Worm (Caenorhabditis elegans) whole organism, young adult: Measurements from ENCODE around the gene sdz-10.

Source experiments
- C06A6.2 ChIP-seq: fragments of 200-800 bp; sonication (Bioruptor generic); conservative IDR thresholded peaks from 2 replicates; pipeline ENCODE4 v1.3.6; 2022; ENCODE audit warnings: missing genetic modification characterization, missing compliant biosample characterization
- F22D6.2 ChIP-seq: sonication (generic microtip); optimal IDR thresholded peaks from 2 replicates; lab custom pipeline; 2016; ENCODE audit warnings: mild to moderate bottlenecking, missing genetic modification characterization, missing compliant biosample characterization
- F57A8.1 ChIP-seq: fragments of 200-800 bp; sonication (Bioruptor generic); optimal IDR thresholded peaks from 2 replicates; lab custom pipeline; 2018; ENCODE audit warnings: mild to moderate bottlenecking, missing genetic modification characterization, moderate library complexity, missing compliant biosample characterization
- Y53G8AR.9 ChIP-seq: fragments of 200-800 bp; sonication (Bioruptor generic); conservative IDR thresholded peaks from 2 replicates; pipeline ENCODE4 v1.3.6; 2022; ENCODE audit warnings: missing genetic modification reagents, missing genetic modification characterization, missing compliant biosample characterization
- ZK185.1 ChIP-seq: sonication (generic microtip); optimal IDR thresholded peaks from 2 replicates; lab custom pipeline; 2016; ENCODE audit warnings: mild to moderate bottlenecking, missing genetic modification characterization, missing compliant biosample characterization; ENCODE audit not compliant: poor library complexity, severe bottlenecking
- ama-1 ChIP-seq, 3 experiments: fragments of 150-350 bp in 1 of 3; sonication (generic microtip) in 2 of 3; optimal IDR thresholded peaks; 2 replicates each; lab custom pipeline; 2014 to 2018; ENCODE audit warnings: missing biosample characterization in 2 of 3, missing genetic modification characterization in 2 of 3, missing genetic modification reagents in 2 of 3
- ccch-3 ChIP-seq: fragments of 200-800 bp; sonication (Bioruptor generic); optimal IDR thresholded peaks from 2 replicates; lab custom pipeline; 2018; ENCODE audit warnings: mild to moderate bottlenecking, missing genetic modification characterization, missing compliant biosample characterization
- cebp-1 ChIP-seq, 2 experiments: fragments of 200-800 bp in 1 of 2; sonication (Bioruptor generic) in 1 of 2; sonication (generic microtip) in 1 of 2; IDR thresholded peaks in 1 of 2; optimal IDR thresholded peaks in 1 of 2; 2 replicates each; pipeline versions ENCODE4 v1.3.6 to Lab custom; 2017 to 2022; ENCODE audit warnings: missing compliant biosample characterization in 2 of 2, missing genetic modification characterization in 2 of 2, mild to moderate bottlenecking in 1 of 2, missing genetic modification reagents in 1 of 2, moderate library complexity in 1 of 2
- ceh-58 ChIP-seq: fragments of 200-800 bp; sonication (Bioruptor generic); IDR thresholded peaks from 2 replicates; pipeline ENCODE4 v1.3.6; 2022; ENCODE audit warnings: missing genetic modification characterization, missing compliant biosample characterization
- ceh-79 ChIP-seq: sonication (generic microtip); optimal IDR thresholded peaks from 2 replicates; lab custom pipeline; 2017; ENCODE audit warnings: mild to moderate bottlenecking, missing genetic modification characterization, missing compliant biosample characterization
- dox-1 ChIP-seq: fragments of 200-800 bp; sonication (Bioruptor generic); IDR thresholded peaks from 2 replicates; pipeline ENCODE4 v1.3.6; 2022; ENCODE audit warnings: missing genetic modification reagents, missing genetic modification characterization, missing compliant biosample characterization
- egrh-3 ChIP-seq: fragments of 200-800 bp; sonication (Bioruptor generic); IDR thresholded peaks from 2 replicates; pipeline ENCODE4 v1.3.6; 2022; ENCODE audit warnings: missing genetic modification reagents, missing genetic modification characterization, missing compliant biosample characterization
- ekl-4 ChIP-seq: fragments of 200-800 bp; sonication (Bioruptor generic); IDR thresholded peaks from 2 replicates; pipeline ENCODE4 v1.3.6; 2022; ENCODE audit warnings: missing genetic modification reagents, missing genetic modification characterization, missing compliant biosample characterization
- gei-17 ChIP-seq: fragments of 200-800 bp; sonication (Bioruptor generic); optimal IDR thresholded peaks from 2 replicates; lab custom pipeline; 2018; ENCODE audit warnings: mild to moderate bottlenecking, missing genetic modification characterization, missing compliant biosample characterization
- him-1 ChIP-seq: sonication (generic microtip); optimal IDR thresholded peaks from 2 replicates; lab custom pipeline; 2016; ENCODE audit warnings: missing genotype, missing genetic modification reagents, missing genetic modification characterization, missing compliant biosample characterization
- hlh-12 ChIP-seq: sonication (generic microtip); optimal IDR thresholded peaks from 2 replicates; lab custom pipeline; 2016; ENCODE audit warnings: missing genetic modification characterization, missing compliant biosample characterization
- hmg-1.2 ChIP-seq: fragments of 200-800 bp; sonication (Bioruptor generic); IDR thresholded peaks from 2 replicates; pipeline ENCODE4 v1.3.6; 2022; ENCODE audit warnings: missing genetic modification reagents, missing genetic modification characterization, missing compliant biosample characterization
- hmg-20 ChIP-seq: fragments of 200-800 bp; sonication (Bioruptor generic); IDR thresholded peaks from 2 replicates; pipeline ENCODE4 v1.3.6; 2022; ENCODE audit warnings: missing genetic modification reagents, missing genetic modification characterization, missing compliant biosample characterization
- hrde-1 ChIP-seq: sonication (generic microtip); optimal IDR thresholded peaks from 2 replicates; lab custom pipeline; 2016; ENCODE audit warnings: missing genetic modification characterization, mild to moderate bottlenecking, missing compliant biosample characterization, moderate library complexity, missing genotype, missing genetic modification reagents, borderline replicate concordance
- let-607 ChIP-seq, 2 experiments: fragments of 200-800 bp in 1 of 2; sonication (Bioruptor generic) in 1 of 2; sonication (generic microtip) in 1 of 2; optimal IDR thresholded peaks; 2 replicates each; lab custom pipeline; 2016 to 2018; ENCODE audit warnings: mild to moderate bottlenecking in 2 of 2, missing compliant biosample characterization in 2 of 2, missing genetic modification characterization in 2 of 2, moderate library complexity in 2 of 2, missing genotype in 1 of 2
- lin-26 ChIP-seq: fragments of 200-800 bp; sonication (Bioruptor generic); IDR thresholded peaks from 2 replicates; pipeline ENCODE4 v1.3.6; 2022; ENCODE audit warnings: missing genetic modification reagents, missing genetic modification characterization, missing compliant biosample characterization
- lsl-1 ChIP-seq: fragments of 200-800 bp; sonication (Bioruptor generic); optimal IDR thresholded peaks from 2 replicates; lab custom pipeline; 2018; ENCODE audit warnings: mild to moderate bottlenecking, missing genetic modification characterization, moderate library complexity, missing compliant biosample characterization
- mes-4 ChIP-seq: sonication (generic microtip); optimal IDR thresholded peaks from 2 replicates; lab custom pipeline; 2016; ENCODE audit warnings: missing genotype, missing genetic modification characterization, missing compliant biosample characterization
- nfya-1 ChIP-seq: sonication (generic microtip); optimal IDR thresholded peaks from 2 replicates; lab custom pipeline; 2017; ENCODE audit warnings: antibody characterized with exemption, missing compliant biosample characterization, missing genetic modification characterization, borderline replicate concordance; ENCODE audit not compliant: insufficient read depth
- nhr-80 ChIP-seq: sonication (generic microtip); optimal IDR thresholded peaks from 2 replicates; lab custom pipeline; 2016; ENCODE audit warnings: missing genetic modification characterization, missing compliant biosample characterization
- pha-4 ChIP-seq: fragments of 150-350 bp; sonication (generic microtip); optimal IDR thresholded peaks from 2 replicates; lab custom pipeline; 2014; ENCODE audit warnings: missing biosample characterization, missing genetic modification reagents, missing genetic modification characterization
- rpc-1 ChIP-seq, 2 experiments: fragments of 150-350 bp in 1 of 2; sonication (generic microtip) in 1 of 2; optimal IDR thresholded peaks; 2 replicates each; lab custom pipeline; 2014 to 2018; ENCODE audit warnings: missing biosample characterization in 1 of 2, missing genetic modification characterization in 1 of 2, missing genetic modification reagents in 1 of 2, missing genotype in 1 of 2
- sdz-38 ChIP-seq: sonication (generic microtip); optimal IDR thresholded peaks from 2 replicates; lab custom pipeline; 2016; ENCODE audit warnings: missing genotype, missing genetic modification characterization, missing compliant biosample characterization
- sea-2 ChIP-seq: fragments of 200-800 bp; sonication (Bioruptor generic); IDR thresholded peaks from 2 replicates; pipeline ENCODE4 v1.3.6; 2022; ENCODE audit warnings: missing genetic modification characterization, missing compliant biosample characterization
- snpc-1.1 ChIP-seq: sonication (generic microtip); optimal IDR thresholded peaks from 2 replicates; lab custom pipeline; 2017; ENCODE audit warnings: missing genetic modification characterization, mild to moderate bottlenecking, missing compliant biosample characterization, antibody characterized with exemption, moderate library complexity, missing genotype, missing genetic modification reagents; ENCODE audit not compliant: insufficient read depth
- somi-1 ChIP-seq: fragments of 200-800 bp; sonication (Bioruptor generic); optimal IDR thresholded peaks from 2 replicates; lab custom pipeline; 2018; ENCODE audit warnings: mild to moderate bottlenecking, missing genetic modification characterization, missing compliant biosample characterization
- sptf-2 ChIP-seq: fragments of 200-800 bp; sonication (Bioruptor generic); optimal IDR thresholded peaks from 2 replicates; lab custom pipeline; 2018; ENCODE audit warnings: mild to moderate bottlenecking, missing genetic modification characterization, missing compliant biosample characterization
- tlf-1 ChIP-seq: fragments of 200-800 bp; sonication (Bioruptor generic); optimal IDR thresholded peaks from 2 replicates; lab custom pipeline; 2018; ENCODE audit warnings: mild to moderate bottlenecking, missing genetic modification characterization, missing compliant biosample characterization
- unc-62 ChIP-seq: fragments of 150-350 bp; optimal IDR thresholded peaks from 2 replicates; lab custom pipeline; 2014; ENCODE audit warnings: missing biosample characterization, missing genetic modification reagents, missing genetic modification characterization
- xnd-1 ChIP-seq: sonication (generic microtip); optimal IDR thresholded peaks from 2 replicates; lab custom pipeline; 2016; ENCODE audit warnings: missing genotype, missing genetic modification reagents, missing genetic modification characterization, missing compliant biosample characterization
- zfh-2 ChIP-seq: fragments of 200-800 bp; sonication (Bioruptor generic); conservative IDR thresholded peaks from 2 replicates; pipeline ENCODE4 v1.3.6; 2022; ENCODE audit warnings: missing genetic modification reagents, missing genetic modification characterization, missing compliant biosample characterization
- ztf-22 ChIP-seq: fragments of 200-800 bp; sonication (Bioruptor generic); optimal IDR thresholded peaks from 2 replicates; lab custom pipeline; 2018; ENCODE audit warnings: mild to moderate bottlenecking, missing genetic modification characterization, moderate library complexity, missing compliant biosample characterization

sdz-10 gene

DNA sequence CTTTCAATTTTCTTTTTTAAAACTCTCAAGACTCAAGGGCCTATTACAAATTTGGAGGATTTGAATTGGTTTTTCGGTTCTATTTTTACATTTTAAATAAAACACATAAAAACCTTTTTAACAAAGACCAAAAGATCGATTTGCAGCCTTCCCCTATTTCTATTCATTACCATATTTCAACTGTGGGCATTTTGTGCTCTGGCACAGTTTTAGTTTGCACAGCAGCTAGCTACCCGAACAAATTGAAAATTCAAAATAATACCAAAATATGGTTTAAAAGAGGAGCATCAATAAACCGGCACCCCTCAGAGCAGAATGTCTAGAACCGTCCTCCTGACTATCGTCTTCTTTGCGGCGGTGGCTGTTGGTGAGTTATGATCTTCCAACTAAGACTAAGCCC is 9.3 kb upstream of the sdz-10 start, which contains the start of gene F08D12.2:
F08D12.2 (plus strand) TSS at position 301 of the 400 bp plus-strand sequence.
- TF ChIP-seq unc-62 (GFP tag; lab: Kevin White, UChicago) (no peak), nfya-1 (no peak), hmg-1.2 (GFP tag; lab: Robert Waterston, UW) (no peak), egrh-3 (GFP tag; lab: Robert Waterston, UW) (no peak), lin-26 (GFP tag; lab: Robert Waterston, UW) (no peak), ztf-22 (GFP tag; lab: Kevin White, UChicago) (no peak), let-607 (tag; optimal IDR thresholded peaks at IDR 0.05; lab: Kevin White, UChicago) (no peak), mes-4 (tag; lab: Kevin White, UChicago) (no peak), sea-2 (no peak), F22D6.2 (tag; lab: Kevin White, UChicago) (no peak), dox-1 (no peak), ama-1 (optimal IDR thresholded peaks at IDR 0.05; lab: Kevin White, UChicago) (no peak), ama-1 (GFP tag; optimal IDR thresholded peaks at IDR 0.05; lab: Kevin White, UChicago) (no peak), snpc-1.1 (tag; lab: Kevin White, UChicago) (no peak), sptf-2 (no peak), gei-17 (no peak), hmg-20 (GFP tag; lab: Robert Waterston, UW) (no peak), lsl-1 (GFP tag; lab: Kevin White, UChicago) (no peak), somi-1 (GFP tag; lab: Kevin White, UChicago) (no peak)
- TF ChIP-seq, all 124 proteins: peak for 0

DNA sequence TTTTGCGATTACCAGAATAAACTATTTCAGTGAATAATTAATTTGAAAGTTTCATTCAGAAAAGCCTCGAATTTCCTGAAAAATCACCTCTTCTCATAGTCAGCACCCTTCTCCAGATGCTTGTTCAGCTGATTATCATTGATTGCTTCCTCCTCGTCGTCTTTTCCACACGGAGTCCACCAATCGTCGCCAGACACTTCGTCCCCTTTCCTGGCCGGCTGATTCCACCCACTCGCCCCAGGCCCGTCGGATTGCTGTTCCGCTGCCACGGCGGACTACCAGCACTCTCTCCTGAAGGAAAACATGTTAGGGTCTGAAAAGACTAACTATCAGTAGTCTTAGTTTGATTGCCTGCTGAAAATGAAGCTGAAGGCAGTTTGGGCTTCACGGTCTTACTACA is 8.7 kb upstream of the sdz-10 start:
- TF ChIP-seq rpc-1 (optimal IDR thresholded peaks at IDR 0.05; lab: Kevin White, UChicago) (no peak), rpc-1 (tag; optimal IDR thresholded peaks at IDR 0.05; lab: Kevin White, UChicago) (no peak), zfh-2 (GFP tag; lab: Robert Waterston, UW) (peak; percentile 50)
- TF ChIP-seq, all 124 proteins: peak for 1

DNA sequence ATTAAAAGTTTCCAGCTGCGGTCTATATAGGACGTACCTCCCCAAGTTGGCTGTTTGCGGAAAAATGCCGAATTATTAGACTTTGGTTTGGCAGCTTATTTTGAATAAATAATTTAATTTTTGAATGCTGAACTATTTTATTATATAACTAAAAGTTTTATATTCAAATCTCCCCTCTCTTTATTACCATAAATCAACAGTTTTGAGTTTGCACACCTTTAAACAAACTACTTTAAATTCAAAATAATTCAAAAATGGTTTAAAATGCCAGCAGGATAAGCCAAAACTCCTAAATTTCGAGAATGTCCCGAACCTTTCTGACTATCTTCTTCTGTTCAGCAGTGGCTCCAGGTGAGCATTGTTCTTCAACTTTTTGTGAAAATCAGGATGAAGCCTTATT is 7.2 kb upstream of the sdz-10 start, which contains the start of gene F08D12.3:
F08D12.3 (plus strand) TSS at position 301 of the 400 bp plus-strand sequence.
- TF ChIP-seq hrde-1 (no peak), ceh-79 (no peak), him-1 (tag; lab: Kevin White, UChicago) (no peak), ccch-3 (GFP tag; lab: Kevin White, UChicago) (no peak), rpc-1 (optimal IDR thresholded peaks at IDR 0.05; lab: Kevin White, UChicago) (no peak), rpc-1 (tag; optimal IDR thresholded peaks at IDR 0.05; lab: Kevin White, UChicago) (no peak), xnd-1 (no peak), tlf-1 (GFP tag; lab: Kevin White, UChicago) (no peak)

DNA sequence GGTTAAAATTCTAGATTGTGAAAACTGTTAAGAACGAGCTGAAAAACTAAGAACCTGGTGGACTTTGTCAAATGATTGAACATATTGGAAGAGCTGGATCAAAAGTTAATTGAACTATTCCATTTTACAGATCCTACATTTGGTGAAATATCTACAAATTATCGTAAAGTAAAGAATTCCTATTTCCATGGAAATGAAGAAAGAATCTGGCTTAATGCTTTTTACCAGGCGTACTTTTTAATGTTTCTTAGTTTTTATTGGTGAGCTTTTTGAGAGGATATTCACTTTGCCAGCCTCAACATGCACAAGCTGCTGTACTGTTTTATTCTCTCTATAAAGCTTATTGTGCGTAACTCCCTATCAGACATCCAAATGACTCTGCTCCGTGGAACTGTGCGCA is 5.8 kb upstream of the sdz-10 start, which contains the start of gene F08D12.4:
F08D12.4 (plus strand) TSS at position 301 of the 400 bp plus-strand sequence.
- TF ChIP-seq nhr-80 (no peak), ZK185.1 (tag; lab: Kevin White, UChicago) (no peak), F57A8.1 (no peak), hlh-12 (tag; lab: Kevin White, UChicago) (no peak), ekl-4 (no peak)

DNA sequence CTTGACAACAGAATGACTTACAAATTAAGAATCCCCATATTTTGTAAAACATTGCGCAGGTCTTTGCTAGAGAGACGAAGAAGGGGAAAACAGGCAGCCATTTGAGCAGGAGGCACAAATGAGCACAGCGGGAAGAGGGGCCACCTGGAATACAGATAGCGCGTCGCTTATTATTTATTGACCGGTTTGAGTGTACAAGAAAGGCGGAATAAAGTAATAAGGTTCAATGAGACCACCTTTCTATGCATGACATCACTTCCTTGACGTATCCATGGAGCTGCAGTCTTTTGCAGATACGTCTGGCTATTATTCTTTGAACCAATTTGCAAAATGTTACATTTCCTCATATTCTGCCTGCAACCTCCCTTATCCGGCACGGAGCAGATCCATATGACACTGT is 2.8 kb upstream of the sdz-10 start, which contains the start of gene fbxb-111:
fbxb-111 (minus strand) TSS at position 101 of the 400 bp plus-strand sequence.
- TF ChIP-seq Y53G8AR.9 (GFP tag; lab: Robert Waterston, UW) (no peak), cebp-1 (GFP tag; IDR thresholded peaks at IDR 0.05; lab: Robert Waterston, UW) (no peak), cebp-1 (tag; optimal IDR thresholded peaks at IDR 0.05; lab: Kevin White, UChicago) (no peak), sdz-38 (tag; lab: Kevin White, UChicago) (no peak), C06A6.2 (GFP tag; lab: Robert Waterston, UW) (no peak), ceh-58 (no peak), pha-4 (tag; lab: Kevin White, UChicago) (no peak)
